Worm (Caenorhabditis elegans): ENCODE data around the gene B0507.9.

The B0507.9 gene

DNA sequence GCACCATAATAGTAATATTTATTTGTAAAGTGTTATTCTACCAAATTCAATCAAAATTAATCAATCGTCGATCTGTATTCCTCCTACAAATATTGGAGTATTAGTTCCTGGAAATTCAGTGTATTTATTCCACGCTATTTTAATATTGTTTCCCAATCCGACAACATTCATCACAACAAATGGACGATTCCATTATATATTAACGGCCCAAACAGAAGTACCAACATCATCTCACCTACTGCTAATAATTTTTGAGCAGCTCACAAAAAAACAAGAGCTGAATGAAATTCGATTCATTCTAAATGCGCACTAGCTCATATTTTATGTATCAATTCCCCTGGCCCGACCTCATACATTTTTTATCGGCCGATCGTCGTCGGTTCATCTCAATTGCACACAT, 1.2 kb upstream of the B0507.9 start (continued):
- TF ChIP-seq somi-1 (GFP tag; optimal IDR thresholded peaks at IDR 0.05) (no peak), zfh-2 (GFP tag; conservative IDR thresholded peaks at IDR 0.05) (no peak), tlf-1 (GFP tag; optimal IDR thresholded peaks at IDR 0.05) (no peak)

DNA sequence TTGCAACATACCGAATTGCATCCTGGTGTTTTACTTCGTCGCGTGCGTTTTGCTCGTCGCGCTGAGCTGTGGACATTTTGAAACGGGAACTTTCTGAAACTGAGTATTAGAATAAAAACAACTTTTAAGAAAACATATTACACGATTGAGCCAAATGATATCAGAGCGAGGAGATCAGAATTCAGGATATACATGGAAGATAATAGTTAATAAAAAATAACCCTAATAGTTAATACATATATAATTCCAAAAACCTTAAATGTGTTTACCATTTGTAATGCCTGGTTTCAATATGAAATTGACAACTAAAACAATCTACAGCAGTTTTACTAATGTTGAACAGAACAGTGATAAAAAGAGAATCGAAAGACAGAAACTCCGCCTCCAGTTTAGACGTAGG, 3.0 kb downstream of the B0507.9 start, which contains the start of gene B0507.8:
Gene B0507.8, minus strand, starts transcription at position 101 of the 400 bp plus-strand sequence.
- TF ChIP-seq ztf-22 (GFP tag; optimal IDR thresholded peaks at IDR 0.05) (no peak), attf-3 (GFP tag; conservative IDR thresholded peaks at IDR 0.05) (no peak), K11D2.4 (GFP tag; IDR thresholded peaks at IDR 0.05) (no peak), nfyb-1 (GFP tag; IDR thresholded peaks at IDR 0.05) (no peak), hmg-20 (GFP tag; IDR thresholded peaks at IDR 0.05) (no peak), F22D6.2 (tag; optimal IDR thresholded peaks at IDR 0.05) (no peak), lin-26 (GFP tag; IDR thresholded peaks at IDR 0.05) (no peak), F37B4.10 (GFP tag; IDR thresholded peaks at IDR 0.05) (no peak), mcd-1 (GFP tag; IDR thresholded peaks at IDR 0.05) (no peak), unc-62 (GFP tag; optimal IDR thresholded peaks at IDR 0.05) (no peak), B0261.1 (tag; optimal IDR thresholded peaks at IDR 0.05) (no peak), F55B11.4 (tag; optimal IDR thresholded peaks at IDR 0.05; ENCODE audit: borderline replicate concordance, insufficient read depth) (no peak), ceh-79 (tag; optimal IDR thresholded peaks at IDR 0.05) (no peak), T26A5.8 (tag; optimal IDR thresholded peaks at IDR 0.05) (no peak)

DNA sequence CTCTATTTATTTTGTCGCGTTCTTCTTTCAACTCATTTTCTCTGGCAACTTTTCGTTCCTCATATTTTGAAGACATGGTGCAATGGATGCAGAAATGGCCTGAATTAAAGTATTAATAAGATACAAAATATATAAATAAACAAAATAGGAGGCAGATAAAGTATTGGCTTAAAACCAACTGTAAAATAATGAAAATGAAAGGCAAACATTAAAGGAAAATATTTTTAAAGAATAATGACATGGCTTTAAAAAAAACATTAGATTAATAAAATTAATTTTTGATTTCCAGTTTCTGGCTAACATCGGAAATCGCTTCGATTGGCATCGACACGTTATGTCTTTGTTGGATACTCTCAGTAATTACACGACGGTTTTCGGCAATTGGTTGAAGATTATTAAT, 5.4 kb downstream of the B0507.9 start, which contains the start of gene ddn-1:
Gene ddn-1, minus strand, starts transcription at position 101 of the 400 bp plus-strand sequence.
- TF ChIP-seq lin-40 (tag; optimal IDR thresholded peaks at IDR 0.05) (no peak), F49E8.2 (tag; optimal IDR thresholded peaks at IDR 0.05; ENCODE audit: insufficient read depth) (no peak), Y53F4B.3 (GFP tag; IDR thresholded peaks at IDR 0.05) (no peak), F33H1.4 (GFP tag; IDR thresholded peaks at IDR 0.05) (no peak), pbrm-1 (GFP tag; IDR thresholded peaks at IDR 0.05) (no peak), him-1 (tag; optimal IDR thresholded peaks at IDR 0.05) (no peak), tbp1 (GFP tag; optimal IDR thresholded peaks at IDR 0.05) (no peak), tlf-1 (GFP tag; optimal IDR thresholded peaks at IDR 0.05) (no peak), sptf-2 (GFP tag; optimal IDR thresholded peaks at IDR 0.05) (no peak), F57A8.1 (GFP tag; optimal IDR thresholded peaks at IDR 0.05) (no peak), aptf-2 (GFP tag; conservative IDR thresholded peaks at IDR 0.05) (no peak), B0019.2 (GFP tag; conservative IDR thresholded peaks at IDR 0.05) (no peak), Y79H2A.3 (GFP tag; conservative IDR thresholded peaks at IDR 0.05) (no peak), nhr-90 (tag; optimal IDR thresholded peaks at IDR 0.05) (no peak), zfh-2 (GFP tag; conservative IDR thresholded peaks at IDR 0.05) (no peak), hlh-12 (tag; optimal IDR thresholded peaks at IDR 0.05) (no peak), hsf-1 (GFP tag; IDR thresholded peaks at IDR 0.05) (no peak), mxl-1 (tag; optimal IDR thresholded peaks at IDR 0.05) (no peak)

DNA sequence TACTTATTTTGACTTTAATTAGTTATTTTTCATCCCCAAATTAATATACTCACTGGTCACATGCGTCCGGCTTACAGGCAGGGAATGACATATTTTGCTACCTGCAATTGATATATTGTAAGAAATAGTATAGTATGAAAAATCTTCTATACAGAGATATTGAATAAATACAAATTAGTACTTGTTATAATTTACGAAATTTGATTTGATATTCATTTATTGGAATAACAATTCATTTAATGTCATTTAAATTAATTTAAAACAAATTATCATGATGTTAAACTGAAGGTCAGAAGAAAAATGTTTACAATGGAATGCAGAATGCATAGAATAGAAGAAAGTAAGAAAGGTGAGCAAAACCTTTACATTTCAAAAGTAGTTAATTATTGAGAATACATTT, 7.2 kb downstream of the B0507.9 start, which contains the start of gene B0507.7:
Gene B0507.7, minus strand, starts transcription at position 101 of the 400 bp plus-strand sequence.
- TF ChIP-seq ceh-58 (GFP tag; IDR thresholded peaks at IDR 0.05) (no peak), madf-8 (GFP tag; conservative IDR thresholded peaks at IDR 0.05) (no peak), gei-17 (GFP tag; optimal IDR thresholded peaks at IDR 0.05) (no peak), ceh-100 (GFP tag; IDR thresholded peaks at IDR 0.05) (no peak), unc-62 (GFP tag; optimal IDR thresholded peaks at IDR 0.05) (no peak), fkh-3 (tag; optimal IDR thresholded peaks at IDR 0.05) (no peak)
